Fruit fly (Drosophila melanogaster) whole organism, embryonic: ENCODE results near the gene CG46313.

Experiments used
- Atf3 ChIP-seq: fragments of 200-800 bp; sonication (Bioruptor generic); optimal IDR thresholded peaks from 3 replicates; lab custom pipeline; 2016; ENCODE audit warnings: missing biosample characterization, missing genetic modification characterization
- B-H1 ChIP-seq: fragments of 200-800 bp; sonication (Bioruptor generic); IDR thresholded peaks from 3 replicates; pipeline ENCODE4 v1.3.6; 2022; ENCODE audit warnings: missing biosample characterization, missing genetic modification characterization
- Bdp1 ChIP-seq: fragments of 200-800 bp; sonication (Bioruptor generic); optimal IDR thresholded peaks from 3 replicates; lab custom pipeline; 2016; ENCODE audit warnings: missing biosample characterization, missing genetic modification characterization
- CG10959 ChIP-seq: fragments of 200-800 bp; sonication (Bioruptor generic); IDR thresholded peaks from 2 replicates; pipeline ENCODE4 v1.3.6; 2022; ENCODE audit warnings: missing biosample characterization, missing genetic modification characterization
- CG1529 ChIP-seq: fragments of 200-800 bp; sonication (Bioruptor generic); optimal IDR thresholded peaks from 3 replicates; lab custom pipeline; 2018; ENCODE audit warnings: missing biosample characterization, missing genetic modification characterization
- CG1602 ChIP-seq: fragments of 200-800 bp; sonication (Bioruptor generic); optimal IDR thresholded peaks from 3 replicates; lab custom pipeline; 2016; ENCODE audit warnings: missing biosample characterization, missing genetic modification characterization
- CG16863 ChIP-seq: fragments of 200-800 bp; sonication (Bioruptor generic); optimal IDR thresholded peaks from 3 replicates; lab custom pipeline; 2016; ENCODE audit warnings: missing biosample characterization, missing genetic modification characterization
- CG1832 ChIP-seq: fragments of 200-800 bp; sonication (Bioruptor generic); optimal IDR thresholded peaks from 2 replicates; lab custom pipeline; 2017; ENCODE audit warnings: missing biosample characterization, mild to moderate bottlenecking, missing genetic modification characterization, inconsistent platforms
- CG31224 ChIP-seq: fragments of 200-800 bp; sonication (Bioruptor generic); IDR thresholded peaks from 2 replicates; pipeline ENCODE4 v1.3.6; 2022; ENCODE audit warnings: missing biosample characterization, missing genetic modification characterization
- CG31365 ChIP-seq: fragments of 200-800 bp; sonication (Bioruptor generic); optimal IDR thresholded peaks from 2 replicates; lab custom pipeline; 2018; ENCODE audit warnings: missing biosample characterization, mild to moderate bottlenecking, missing genetic modification characterization
- CG31441 ChIP-seq: fragments of 200-800 bp; sonication (Bioruptor generic); IDR thresholded peaks from 2 replicates; pipeline ENCODE4 v1.3.6; 2022; ENCODE audit warnings: missing biosample characterization, missing genetic modification characterization
- CG34422 ChIP-seq: fragments of 200-800 bp; sonication (Bioruptor generic); IDR thresholded peaks from 3 replicates; pipeline ENCODE4 v1.3.6; 2022; ENCODE audit warnings: missing biosample characterization, missing genetic modification characterization
- CG3995 ChIP-seq: fragments of 200-800 bp; sonication (Bioruptor generic); optimal IDR thresholded peaks from 3 replicates; lab custom pipeline; 2016; ENCODE audit warnings: missing biosample characterization, missing genetic modification characterization
- CG6854 ChIP-seq: fragments of 200-800 bp; sonication (Bioruptor generic); optimal IDR thresholded peaks from 3 replicates; lab custom pipeline; 2017; ENCODE audit warnings: missing biosample characterization, mild to moderate bottlenecking, missing genetic modification characterization
- CG9609 ChIP-seq: fragments of 200-800 bp; sonication (Bioruptor generic); optimal IDR thresholded peaks from 3 replicates; lab custom pipeline; 2016; ENCODE audit warnings: missing biosample characterization, missing genetic modification characterization
- CG9797 ChIP-seq: fragments of 200-800 bp; sonication (Bioruptor generic); optimal IDR thresholded peaks from 3 replicates; lab custom pipeline; 2018; ENCODE audit warnings: missing biosample characterization, mild to moderate bottlenecking, missing genetic modification characterization
- CG9932 ChIP-seq: fragments of 200-800 bp; sonication (Bioruptor generic); IDR thresholded peaks from 2 replicates; pipeline ENCODE4 v1.3.6; 2022; ENCODE audit warnings: missing biosample characterization, missing genetic modification characterization
- CHES-1-like ChIP-seq: fragments of 200-800 bp; sonication (Bioruptor generic); optimal IDR thresholded peaks from 2 replicates; lab custom pipeline; 2016; ENCODE audit warnings: missing biosample characterization, missing genetic modification characterization
- CTCF ChIP-seq: fragments of 200-800 bp; sonication (Bioruptor generic); optimal IDR thresholded peaks from 2 replicates; lab custom pipeline; 2017; ENCODE audit warnings: missing biosample characterization, mild to moderate bottlenecking, missing genetic modification characterization, moderate library complexity
- CrebB ChIP-seq: fragments of 200-800 bp; sonication (Bioruptor generic); optimal IDR thresholded peaks from 3 replicates; lab custom pipeline; 2018; ENCODE audit warnings: missing biosample characterization, mild to moderate bottlenecking, missing genetic modification characterization
- Fer2 ChIP-seq: fragments of 200-800 bp; sonication (Bioruptor generic); optimal IDR thresholded peaks from 2 replicates; lab custom pipeline; 2018; ENCODE audit warnings: missing biosample characterization, mild to moderate bottlenecking, missing genetic modification characterization, moderate library complexity
- H15 ChIP-seq: fragments of 200-800 bp; sonication (Bioruptor generic); IDR thresholded peaks from 3 replicates; pipeline ENCODE4 v1.3.6; 2022; ENCODE audit warnings: missing biosample characterization, missing genetic modification characterization
- Max ChIP-seq: fragments of 200-800 bp; sonication (Bioruptor generic); optimal IDR thresholded peaks from 2 replicates; lab custom pipeline; 2016; ENCODE audit warnings: missing biosample characterization, mild to moderate bottlenecking, missing genetic modification characterization
- Nf-YB ChIP-seq: fragments of 200-800 bp; sonication (Bioruptor generic); optimal IDR thresholded peaks from 3 replicates; lab custom pipeline; 2019; ENCODE audit warnings: missing biosample characterization, mild to moderate bottlenecking, missing genetic modification characterization, moderate library complexity
- Oli ChIP-seq: fragments of 200-800 bp; sonication (Bioruptor generic); optimal IDR thresholded peaks from 2 replicates; lab custom pipeline; 2018; ENCODE audit warnings: missing biosample characterization, mild to moderate bottlenecking, missing genetic modification characterization, moderate library complexity
- Pdp1 ChIP-seq, 2 experiments: fragments of 200-800 bp; sonication (Bioruptor generic); optimal IDR thresholded peaks; 3 replicates each; lab custom pipeline; 2016; ENCODE audit warnings: missing biosample characterization in 2 of 2, missing genetic modification characterization in 2 of 2, mild to moderate bottlenecking in 1 of 2, moderate library complexity in 1 of 2
- Ravus ChIP-seq: fragments of 200-800 bp; sonication (Bioruptor generic); IDR thresholded peaks from 2 replicates; pipeline ENCODE4 v1.3.6; 2022; ENCODE audit warnings: missing biosample characterization, missing genetic modification characterization
- Sox102F ChIP-seq: fragments of 200-800 bp; sonication (Bioruptor generic); optimal IDR thresholded peaks from 2 replicates; lab custom pipeline; 2018; ENCODE audit warnings: missing biosample characterization, mild to moderate bottlenecking, missing genetic modification characterization, moderate library complexity
- Ssrp ChIP-seq: fragments of 200-800 bp; sonication (Bioruptor generic); optimal IDR thresholded peaks from 2 replicates; lab custom pipeline; 2018; ENCODE audit warnings: missing biosample characterization, mild to moderate bottlenecking, missing genetic modification characterization, moderate library complexity
- Trl ChIP-seq, 3 experiments: fragments of >200 bp in 2 of 3; fragments of 200-800 bp in 1 of 3; sonication (Bioruptor generic) in 1 of 3; optimal IDR thresholded peaks; 2 replicates in 1 of 3; 3 replicates in 2 of 3; lab custom pipeline; 2016 to 2017; ENCODE audit warnings: missing biosample characterization in 1 of 3, missing genetic modification characterization in 1 of 3
- amos ChIP-seq: fragments of 200-800 bp; sonication (Bioruptor generic); IDR thresholded peaks from 2 replicates; pipeline ENCODE4 v1.3.6; 2022; ENCODE audit warnings: missing biosample characterization, missing genetic modification characterization; ENCODE audit not compliant: partially characterized antibody
- cg ChIP-seq: fragments of 200-800 bp; sonication (Bioruptor generic); optimal IDR thresholded peaks from 3 replicates; lab custom pipeline; 2019; ENCODE audit warnings: missing biosample characterization, mild to moderate bottlenecking, missing genetic modification characterization, moderate library complexity
- dimm ChIP-seq: fragments of 200-800 bp; sonication (Bioruptor generic); IDR thresholded peaks from 2 replicates; pipeline ENCODE4 v1.3.6; 2022; ENCODE audit warnings: missing biosample characterization, missing genetic modification characterization
- dm ChIP-seq: fragments of 200-800 bp; sonication (Bioruptor generic); optimal IDR thresholded peaks from 3 replicates; lab custom pipeline; 2016; ENCODE audit warnings: missing biosample characterization, missing genetic modification characterization
- fd3F ChIP-seq: fragments of 200-800 bp; sonication (Bioruptor generic); optimal IDR thresholded peaks from 2 replicates; lab custom pipeline; 2018; ENCODE audit warnings: missing biosample characterization, mild to moderate bottlenecking, missing genetic modification characterization, moderate library complexity
- gt ChIP-seq: fragments of 200-800 bp; sonication (Bioruptor generic); IDR thresholded peaks from 2 replicates; pipeline ENCODE4 v1.3.6; 2022; ENCODE audit warnings: missing biosample characterization, missing genetic modification characterization
- lola ChIP-seq, 3 experiments: fragments of >200 bp in 2 of 3; fragments of 200-800 bp in 1 of 3; sonication (Bioruptor generic) in 1 of 3; optimal IDR thresholded peaks; 2 replicates each; lab custom pipeline; 2017 to 2019; ENCODE audit warnings: missing biosample characterization in 3 of 3, missing genetic modification characterization in 3 of 3, mild to moderate bottlenecking in 1 of 3, moderate library complexity in 1 of 3
- onecut ChIP-seq: fragments of 200-800 bp; sonication (Bioruptor generic); IDR thresholded peaks from 2 replicates; pipeline ENCODE4 v1.3.6; 2022; ENCODE audit warnings: missing biosample characterization, missing genetic modification characterization
- org-1 ChIP-seq: fragments of 200-800 bp; sonication (Bioruptor generic); optimal IDR thresholded peaks from 2 replicates; lab custom pipeline; 2017; ENCODE audit warnings: missing biosample characterization, missing genetic modification characterization
- schlank ChIP-seq: fragments of 200-800 bp; sonication (Bioruptor generic); optimal IDR thresholded peaks from 2 replicates; lab custom pipeline; 2018; ENCODE audit warnings: missing biosample characterization, mild to moderate bottlenecking, missing genetic modification characterization
- scrt ChIP-seq: fragments of 200-800 bp; sonication (Bioruptor generic); optimal IDR thresholded peaks from 2 replicates; lab custom pipeline; 2018; ENCODE audit warnings: missing biosample characterization, mild to moderate bottlenecking, missing genetic modification characterization, moderate library complexity
- slou ChIP-seq: fragments of 200-800 bp; sonication (Bioruptor generic); optimal IDR thresholded peaks from 3 replicates; lab custom pipeline; 2016; ENCODE audit warnings: missing biosample characterization, missing genetic modification characterization
- tap ChIP-seq: fragments of 200-800 bp; optimal IDR thresholded peaks from 3 replicates; lab custom pipeline; 2019; ENCODE audit warnings: missing biosample characterization, mild to moderate bottlenecking, missing genetic modification characterization, moderate library complexity
- tup ChIP-seq: fragments of 200-800 bp; sonication (Bioruptor generic); optimal IDR thresholded peaks from 2 replicates; lab custom pipeline; 2016; ENCODE audit warnings: missing biosample characterization, mild to moderate bottlenecking, missing genetic modification characterization, moderate library complexity
- unc-4 ChIP-seq: fragments of 200-800 bp; sonication (Bioruptor generic); IDR thresholded peaks from 2 replicates; pipeline ENCODE4 v1.3.6; 2022; ENCODE audit warnings: missing biosample characterization, missing genetic modification characterization; ENCODE audit not compliant: partially characterized antibody
- vfl ChIP-seq: fragments of 200-800 bp; sonication (Bioruptor generic); optimal IDR thresholded peaks from 2 replicates; lab custom pipeline; 2016; ENCODE audit warnings: missing biosample characterization, missing genetic modification characterization

CG46313 gene

dm6 chr3R:26945233-26945632 is 33.1 kb upstream of the CG46313 start, which contains the start of gene CG14252 (continued):
- TF ChIP-seq CG1529 (GFP tag; lab: Kevin White, UChicago) = no peak
- TF ChIP-seq CG9609 (GFP tag; lab: Kevin White, UChicago) = no peak
- no peak for TF ChIP-seq Atf3 (GFP tag; lab: Kevin White, UChicago)
- no peak for TF ChIP-seq Fer2 (tag; lab: Kevin White, UChicago)
- no peak for TF ChIP-seq slou (GFP tag; lab: Kevin White, UChicago)
- no peak for TF ChIP-seq CG1602 (GFP tag; lab: Kevin White, UChicago)
- no peak for TF ChIP-seq unc-4 (GFP tag; lab: Robert Waterston, UW)
- no peak for TF ChIP-seq Trl (optimal IDR thresholded peaks at IDR 0.05; lab: Kevin White, UChicago)
- no peak for TF ChIP-seq Trl (GFP tag; optimal IDR thresholded peaks at IDR 0.05; lab: Kevin White, UChicago)
- no peak for TF ChIP-seq CG10959
- no peak for TF ChIP-seq CG34422 (GFP tag; lab: Robert Waterston, UW)
- no peak for TF ChIP-seq vfl (GFP tag; lab: Kevin White, UChicago)
- TF ChIP-seq cg (GFP tag; lab: Kevin White, UChicago) = no peak
- no peak for TF ChIP-seq Ravus (GFP tag; lab: Robert Waterston, UW)
- TF ChIP-seq tup = no peak
- no peak for TF ChIP-seq CG31224 (GFP tag; lab: Robert Waterston, UW)
- TF ChIP-seq CG16863 (GFP tag; lab: Kevin White, UChicago) = no peak
- peak; percentile 38 for TF ChIP-seq CHES-1-like
- TF ChIP-seq onecut (GFP tag; lab: Robert Waterston, UW) = peak; percentile 74
- no peak for TF ChIP-seq scrt (GFP tag; lab: Kevin White, UChicago)
- no peak for TF ChIP-seq B-H1 (GFP tag; lab: Robert Waterston, UW)
- no peak for TF ChIP-seq CG31441 (GFP tag; lab: Robert Waterston, UW)
- TF ChIP-seq CTCF = no peak
- no peak for TF ChIP-seq CG9932 (GFP tag; lab: Robert Waterston, UW)
- TF ChIP-seq Bdp1 = peak; percentile 36
- no peak for TF ChIP-seq dm (GFP tag; lab: Kevin White, UChicago)
- TF ChIP-seq CG3995 (GFP tag; lab: Kevin White, UChicago) = no peak
- TF ChIP-seq CG31365 (tag; lab: Kevin White, UChicago) = no peak
- TF ChIP-seq Nf-YB (GFP tag; lab: Kevin White, UChicago) = no peak
- TF ChIP-seq H15 (GFP tag; lab: Robert Waterston, UW) = no peak
- no peak for TF ChIP-seq dimm
- no peak for TF ChIP-seq CrebB
- TF ChIP-seq schlank (tag; lab: Kevin White, UChicago) = no peak
- TF ChIP-seq amos (GFP tag; lab: Robert Waterston, UW) = no peak
- no peak for TF ChIP-seq gt
- TF ChIP-seq Max (GFP tag; lab: Kevin White, UChicago) = peak; percentile 17
- no peak for TF ChIP-seq fd3F
- no peak for TF ChIP-seq org-1 (GFP tag; lab: Kevin White, UChicago)
- no peak for TF ChIP-seq lola (GFP tag; optimal IDR thresholded peaks at IDR 0.05; lab: Kevin White, UChicago)
- no peak for TF ChIP-seq Ssrp (tag; lab: Kevin White, UChicago)
- no peak for TF ChIP-seq CG6854 (GFP tag; lab: Kevin White, UChicago)
- no peak for TF ChIP-seq CG1832 (GFP tag; lab: Kevin White, UChicago)
- TF ChIP-seq Sox102F (GFP tag; lab: Kevin White, UChicago) = no peak
- peak in 1 of 2 experiments; percentile 71 for TF ChIP-seq Pdp1 (GFP tag; optimal IDR thresholded peaks at IDR 0.05; lab: Kevin White, UChicago)
- TF ChIP-seq CG9797 = peak; percentile 82
- no peak for TF ChIP-seq Oli (tag; lab: Kevin White, UChicago)
- TF ChIP-seq tap (tag; lab: Kevin White, UChicago) = peak; percentile 1
